Fruit fly (Drosophila melanogaster) whole organism, embryonic: ENCODE measurements around the gene CG6028.
A peak's percentile ranks its signal among the peaks of the same experiment; 100 is the strongest.

Source experiments
- Abd-B ChIP-seq: fragments of 200-800 bp; sonication (Bioruptor generic); optimal IDR thresholded peaks from 2 replicates; lab custom pipeline; 2018; ENCODE audit warnings: missing biosample characterization, mild to moderate bottlenecking, missing genetic modification characterization, moderate library complexity
- Asciz ChIP-seq: fragments of 200-800 bp; sonication (Bioruptor generic); optimal IDR thresholded peaks from 2 replicates; lab custom pipeline; 2017; ENCODE audit warnings: missing biosample characterization, mild to moderate bottlenecking, missing genetic modification characterization, missing genetic modification reagents
- BtbVII ChIP-seq: fragments of 200-800 bp; sonication (Bioruptor generic); optimal IDR thresholded peaks from 3 replicates; lab custom pipeline; 2017; ENCODE audit warnings: missing biosample characterization, mild to moderate bottlenecking, missing genetic modification characterization
- CG11504 ChIP-seq: fragments of 200-800 bp; sonication (Bioruptor generic); optimal IDR thresholded peaks from 3 replicates; lab custom pipeline; 2019; ENCODE audit warnings: missing biosample characterization, mild to moderate bottlenecking, missing genetic modification characterization, moderate library complexity
- CG12236 ChIP-seq: fragments of 200-800 bp; sonication (Bioruptor generic); optimal IDR thresholded peaks from 2 replicates; lab custom pipeline; 2016; ENCODE audit warnings: missing biosample characterization, missing genetic modification characterization
- CG13894 ChIP-seq: fragments of 200-800 bp; sonication (Bioruptor generic); optimal IDR thresholded peaks from 3 replicates; lab custom pipeline; 2018; ENCODE audit warnings: missing biosample characterization, mild to moderate bottlenecking, missing genetic modification characterization, moderate library complexity
- CG14050 ChIP-seq: fragments of 200-800 bp; sonication (Bioruptor generic); IDR thresholded peaks from 3 replicates; pipeline ENCODE4 v1.3.6; 2022; ENCODE audit warnings: missing biosample characterization, missing genetic modification characterization
- CG15479 ChIP-seq: fragments of 200-800 bp; sonication (Bioruptor generic); optimal IDR thresholded peaks from 3 replicates; lab custom pipeline; 2019; ENCODE audit warnings: missing biosample characterization, mild to moderate bottlenecking, missing genetic modification characterization, moderate library complexity
- CG1602 ChIP-seq: fragments of 200-800 bp; sonication (Bioruptor generic); optimal IDR thresholded peaks from 3 replicates; lab custom pipeline; 2016; ENCODE audit warnings: missing biosample characterization, missing genetic modification characterization
- CG17912 ChIP-seq: fragments of 200-800 bp; sonication (Bioruptor generic); optimal IDR thresholded peaks from 2 replicates; lab custom pipeline; 2018; ENCODE audit warnings: missing biosample characterization, mild to moderate bottlenecking, missing genetic modification characterization
- CG1792 ChIP-seq: fragments of 200-800 bp; sonication (Bioruptor generic); optimal IDR thresholded peaks from 2 replicates; lab custom pipeline; 2016; ENCODE audit warnings: missing biosample characterization, missing genetic modification characterization
- CG2116 ChIP-seq: fragments of 200-800 bp; sonication (Bioruptor generic); optimal IDR thresholded peaks from 3 replicates; lab custom pipeline; 2018; ENCODE audit warnings: missing biosample characterization, mild to moderate bottlenecking, missing genetic modification characterization
- CG2120 ChIP-seq: fragments of 200-800 bp; sonication (Bioruptor generic); optimal IDR thresholded peaks from 3 replicates; lab custom pipeline; 2016; ENCODE audit warnings: missing biosample characterization, missing genetic modification characterization
- CG30020 ChIP-seq: fragments of 200-800 bp; optimal IDR thresholded peaks from 2 replicates; lab custom pipeline; 2019; ENCODE audit warnings: missing biosample characterization, mild to moderate bottlenecking, missing genetic modification characterization, moderate library complexity
- CG31388 ChIP-seq: fragments of 200-800 bp; sonication (Bioruptor generic); optimal IDR thresholded peaks from 2 replicates; lab custom pipeline; 2016; ENCODE audit warnings: missing biosample characterization, missing genetic modification characterization
- CG3995 ChIP-seq: fragments of 200-800 bp; sonication (Bioruptor generic); optimal IDR thresholded peaks from 3 replicates; lab custom pipeline; 2016; ENCODE audit warnings: missing biosample characterization, missing genetic modification characterization
- CG4617 ChIP-seq: fragments of 200-800 bp; sonication (Bioruptor generic); optimal IDR thresholded peaks from 3 replicates; lab custom pipeline; 2016; ENCODE audit warnings: missing biosample characterization, missing genetic modification characterization, borderline replicate concordance
- CG4730 ChIP-seq: fragments of 200-800 bp; sonication (Bioruptor generic); IDR thresholded peaks from 2 replicates; pipeline ENCODE4 v1.3.6; 2022; ENCODE audit warnings: missing biosample characterization, missing genetic modification characterization
- CG6791 ChIP-seq: fragments of 200-800 bp; sonication (Bioruptor generic); IDR thresholded peaks from 3 replicates; pipeline ENCODE4 v1.3.6; 2022; ENCODE audit warnings: missing biosample characterization, missing genetic modification characterization; ENCODE audit not compliant: partially characterized antibody
- Camta ChIP-seq: fragments of 200-800 bp; sonication (Bioruptor generic); optimal IDR thresholded peaks from 2 replicates; lab custom pipeline; 2016; ENCODE audit warnings: missing biosample characterization, missing genetic modification characterization
- D ChIP-seq, 2 experiments: fragments of 200-800 bp in 1 of 2; fragments of >200 bp in 1 of 2; sonication (Bioruptor generic) in 1 of 2; optimal IDR thresholded peaks; 2 replicates in 1 of 2; 3 replicates in 1 of 2; lab custom pipeline; 2017; ENCODE audit warnings: mild to moderate bottlenecking in 1 of 2, missing biosample characterization in 1 of 2, missing genetic modification characterization in 1 of 2, missing genetic modification reagents in 1 of 2
- Dip2 ChIP-seq: fragments of 200-800 bp; sonication (Bioruptor generic); IDR thresholded peaks from 2 replicates; pipeline ENCODE4 v1.3.6; 2022; ENCODE audit warnings: missing biosample characterization, missing genetic modification characterization
- Elba2 ChIP-seq: fragments of 200-800 bp; sonication (Bioruptor generic); optimal IDR thresholded peaks from 3 replicates; lab custom pipeline; 2016; ENCODE audit warnings: missing biosample characterization, missing genetic modification characterization
- GATAe ChIP-seq: fragments of 200-800 bp; sonication (Bioruptor generic); conservative IDR thresholded peaks from 2 replicates; pipeline ENCODE4 v1.3.6; 2022; ENCODE audit warnings: missing biosample characterization, missing genetic modification characterization
- HLH4C ChIP-seq: fragments of 200-800 bp; sonication (Bioruptor generic); IDR thresholded peaks from 3 replicates; pipeline ENCODE4 v1.3.6; 2022; ENCODE audit warnings: missing biosample characterization, missing genetic modification characterization; ENCODE audit not compliant: partially characterized antibody
- HmgZ ChIP-seq: fragments of 200-800 bp; sonication (Bioruptor generic); optimal IDR thresholded peaks from 2 replicates; lab custom pipeline; 2018; ENCODE audit warnings: missing biosample characterization, mild to moderate bottlenecking, missing genetic modification characterization
- MBD-R2 ChIP-seq: fragments of 200-800 bp; sonication (Bioruptor generic); IDR thresholded peaks from 2 replicates; pipeline ENCODE4 v1.3.6; 2022; ENCODE audit warnings: missing biosample characterization, missing genetic modification characterization
- Nf-YC ChIP-seq: fragments of 200-800 bp; optimal IDR thresholded peaks from 3 replicates; lab custom pipeline; 2019; ENCODE audit warnings: missing biosample characterization, mild to moderate bottlenecking, missing genetic modification characterization, moderate library complexity
- Pdp1 ChIP-seq, 2 experiments: fragments of 200-800 bp; sonication (Bioruptor generic); optimal IDR thresholded peaks; 3 replicates each; lab custom pipeline; 2016; ENCODE audit warnings: missing biosample characterization in 2 of 2, missing genetic modification characterization in 2 of 2, mild to moderate bottlenecking in 1 of 2, moderate library complexity in 1 of 2
- abd-A ChIP-seq: fragments of 200-800 bp; sonication (Bioruptor generic); optimal IDR thresholded peaks from 3 replicates; lab custom pipeline; 2019; ENCODE audit warnings: missing biosample characterization, mild to moderate bottlenecking, missing genetic modification characterization, moderate library complexity
- aop ChIP-seq: fragments of 200-800 bp; sonication (Bioruptor generic); IDR thresholded peaks from 2 replicates; pipeline ENCODE4 v1.3.6; 2022; ENCODE audit warnings: missing biosample characterization, missing genetic modification characterization
- az2 ChIP-seq: fragments of 200-800 bp; sonication (Bioruptor generic); optimal IDR thresholded peaks from 3 replicates; lab custom pipeline; 2016; ENCODE audit warnings: missing biosample characterization, missing genetic modification characterization
- br ChIP-seq: fragments of >200 bp; optimal IDR thresholded peaks from 2 replicates; lab custom pipeline; 2017
- btn ChIP-seq: fragments of 200-800 bp; sonication (Bioruptor generic); optimal IDR thresholded peaks from 2 replicates; lab custom pipeline; 2016; ENCODE audit warnings: missing biosample characterization, missing genetic modification characterization
- cad ChIP-seq: fragments of >200 bp; optimal IDR thresholded peaks from 2 replicates; lab custom pipeline; 2017; ENCODE audit warnings: missing biosample characterization, missing genetic modification characterization
- da ChIP-seq: fragments of 200-800 bp; sonication (Bioruptor generic); optimal IDR thresholded peaks from 2 replicates; lab custom pipeline; 2016; ENCODE audit warnings: missing biosample characterization, missing genetic modification characterization
- ewg ChIP-seq: fragments of 200-800 bp; sonication (Bioruptor generic); optimal IDR thresholded peaks from 3 replicates; lab custom pipeline; 2017; ENCODE audit warnings: mild to moderate bottlenecking, missing biosample characterization, missing genetic modification reagents, missing genetic modification characterization
- eyg ChIP-seq: fragments of 200-800 bp; sonication (Bioruptor generic); optimal IDR thresholded peaks from 3 replicates; lab custom pipeline; 2016; ENCODE audit warnings: missing biosample characterization, missing genetic modification characterization
- fd102C ChIP-seq: fragments of 200-800 bp; sonication (Bioruptor generic); optimal IDR thresholded peaks from 2 replicates; lab custom pipeline; 2018; ENCODE audit warnings: missing biosample characterization, mild to moderate bottlenecking, missing genetic modification characterization, moderate library complexity
- insv ChIP-seq, 2 experiments: fragments of 200-800 bp; sonication (Bioruptor generic); optimal IDR thresholded peaks; 3 replicates each; lab custom pipeline; 2016 to 2018; ENCODE audit warnings: missing biosample characterization in 2 of 2, missing genetic modification characterization in 2 of 2
- jigr1 ChIP-seq: fragments of 200-800 bp; sonication (Bioruptor generic); IDR thresholded peaks from 3 replicates; pipeline ENCODE4 v1.3.6; 2022; ENCODE audit warnings: missing biosample characterization, missing genetic modification characterization
- jing ChIP-seq: fragments of 200-800 bp; sonication (Bioruptor generic); optimal IDR thresholded peaks from 2 replicates; lab custom pipeline; 2018; ENCODE audit warnings: missing biosample characterization, mild to moderate bottlenecking, missing genetic modification characterization
- mld ChIP-seq: fragments of 200-800 bp; sonication (Bioruptor generic); IDR thresholded peaks from 3 replicates; pipeline ENCODE4 v1.3.6; 2022; ENCODE audit warnings: missing biosample characterization, missing genetic modification characterization; ENCODE audit not compliant: partially characterized antibody
- prd ChIP-seq, 3 experiments: fragments of >200 bp in 2 of 3; fragments of 200-800 bp in 1 of 3; sonication (Bioruptor generic) in 1 of 3; optimal IDR thresholded peaks in 2 of 3; IDR thresholded peaks in 1 of 3; 2 replicates in 2 of 3; 3 replicates in 1 of 3; pipeline versions ENCODE4 v1.3.6 to Lab custom; 2017 to 2022; ENCODE audit warnings: missing biosample characterization in 1 of 3, missing genetic modification characterization in 1 of 3
- ranshi ChIP-seq: fragments of 200-800 bp; sonication (Bioruptor generic); IDR thresholded peaks from 2 replicates; pipeline ENCODE4 v1.3.6; 2022; ENCODE audit warnings: missing biosample characterization, missing genetic modification characterization
- repo ChIP-seq: fragments of 200-800 bp; sonication (Bioruptor generic); optimal IDR thresholded peaks from 2 replicates; lab custom pipeline; 2016; ENCODE audit warnings: missing biosample characterization, missing genetic modification characterization
- sisA ChIP-seq: fragments of 200-800 bp; sonication (Bioruptor generic); IDR thresholded peaks from 2 replicates; pipeline ENCODE4 v1.3.6; 2022; ENCODE audit warnings: missing biosample characterization, missing genetic modification characterization
- sob ChIP-seq: fragments of 200-800 bp; sonication (Bioruptor generic); IDR thresholded peaks from 2 replicates; pipeline ENCODE4 v1.3.6; 2022; ENCODE audit warnings: missing biosample characterization, missing genetic modification characterization
- trh ChIP-seq: fragments of 200-800 bp; sonication (Bioruptor generic); optimal IDR thresholded peaks from 2 replicates; lab custom pipeline; 2016; ENCODE audit warnings: missing biosample characterization, missing genetic modification characterization
- zen ChIP-seq: fragments of 200-800 bp; sonication (Bioruptor generic); optimal IDR thresholded peaks from 3 replicates; lab custom pipeline; 2018; ENCODE audit warnings: missing biosample characterization, mild to moderate bottlenecking, missing genetic modification characterization, moderate library complexity
- zfh1 ChIP-seq: fragments of 200-800 bp; sonication (Bioruptor generic); IDR thresholded peaks from 3 replicates; pipeline ENCODE4 v1.3.6; 2022; ENCODE audit warnings: missing biosample characterization, missing genetic modification characterization

Gene CG6028

dm6 chr3R:22039480-22039879, 14.2 kb upstream of the CG6028 start (continued):
- no peak for TF ChIP-seq CG13894 (tag; lab: Kevin White, UChicago)
- no peak for TF ChIP-seq CG31388 (GFP tag; lab: Kevin White, UChicago)
- TF ChIP-seq Elba2 (GFP tag; lab: Kevin White, UChicago), result no peak
- no peak for TF ChIP-seq CG15479 (GFP tag; lab: Kevin White, UChicago)
- TF ChIP-seq aop (GFP tag; lab: Robert Waterston, UW), result no peak
- peak; percentile 44; the same call in 1 of the 3 replicates for TF ChIP-seq CG14050 (GFP tag; lab: Robert Waterston, UW)
- TF ChIP-seq CG17912 (GFP tag; lab: Kevin White, UChicago), result no peak
- peak in 1 of 2 experiments; percentile 40 for TF ChIP-seq Pdp1 (GFP tag; optimal IDR thresholded peaks at IDR 0.05; lab: Kevin White, UChicago)
- TF ChIP-seq br (lab: Kevin White, UChicago), result no peak
- peak; percentile 71 for TF ChIP-seq az2 (GFP tag; lab: Kevin White, UChicago)
- no peak for TF ChIP-seq da
- peak; percentile 59 for TF ChIP-seq sisA
- TF ChIP-seq cad (GFP tag; lab: Kevin White, UChicago), result no peak
- TF ChIP-seq BtbVII, result no peak
- TF ChIP-seq prd (optimal IDR thresholded peaks at IDR 0.05; lab: Kevin White, UChicago), result no peak
- peak; percentile 80 for TF ChIP-seq prd (GFP tag; IDR thresholded peaks at IDR 0.05; lab: Robert Waterston, UW)
- TF ChIP-seq HLH4C (GFP tag; lab: Robert Waterston, UW), result no peak
- TF ChIP-seq CG2116 (GFP tag; lab: Kevin White, UChicago), result peak; percentile 9
- TF ChIP-seq fd102C (GFP tag; lab: Kevin White, UChicago), result no peak
- peak; percentile 55 for TF ChIP-seq sob (GFP tag; lab: Robert Waterston, UW)
- TF ChIP-seq Asciz, result no peak
- peak; percentile 9 for TF ChIP-seq Abd-B (GFP tag; lab: Kevin White, UChicago)
- no peak for TF ChIP-seq CG6791
- TF ChIP-seq btn, result no peak
- no peak for TF ChIP-seq Dip2 (GFP tag; lab: Robert Waterston, UW)
- TF ChIP-seq mld (GFP tag; lab: Robert Waterston, UW), result no peak
- peak; percentile 2 for TF ChIP-seq Camta (GFP tag; lab: Kevin White, UChicago)
- TF ChIP-seq D (optimal IDR thresholded peaks at IDR 0.05; lab: Kevin White, UChicago), result no peak
- TF ChIP-seq D (GFP tag; optimal IDR thresholded peaks at IDR 0.05; lab: Kevin White, UChicago), result no peak
- TF ChIP-seq HmgZ, result no peak
- TF ChIP-seq abd-A (tag; lab: Kevin White, UChicago), result no peak
- TF ChIP-seq CG2120 (GFP tag; lab: Kevin White, UChicago), result peak; percentile 28
- TF ChIP-seq MBD-R2 (GFP tag; lab: Robert Waterston, UW), result no peak
- TF ChIP-seq jigr1 (GFP tag; lab: Robert Waterston, UW), result no peak
- no peak for TF ChIP-seq trh
- TF ChIP-seq eyg (GFP tag; lab: Kevin White, UChicago), result no peak
- TF ChIP-seq CG3995, result no peak
- peak; percentile 54 for TF ChIP-seq CG4730 (GFP tag; lab: Robert Waterston, UW)
- peak; percentile 63 for TF ChIP-seq ranshi (GFP tag; lab: Robert Waterston, UW)
- no peak for TF ChIP-seq zen (tag; lab: Kevin White, UChicago)
- no peak for TF ChIP-seq CG12236 (GFP tag; lab: Kevin White, UChicago)
- peak; percentile 86 for TF ChIP-seq zfh1 (GFP tag; lab: Robert Waterston, UW)
- no peak for TF ChIP-seq repo
- TF ChIP-seq GATAe (GFP tag; lab: Robert Waterston, UW), result no peak
- no peak for TF ChIP-seq Nf-YC (tag; lab: Kevin White, UChicago)
- peak; percentile 20 for TF ChIP-seq CG1602 (GFP tag; lab: Kevin White, UChicago)
- TF ChIP-seq CG11504, result no peak
- TF ChIP-seq CG1792 (GFP tag; lab: Kevin White, UChicago), result no peak
- TF ChIP-seq CG30020 (tag; lab: Kevin White, UChicago), result no peak
- no peak for TF ChIP-seq jing
- no peak for TF ChIP-seq insv (GFP tag; optimal IDR thresholded peaks at IDR 0.05; lab: Kevin White, UChicago)
- TF ChIP-seq ewg, result peak; percentile 32
- no peak for TF ChIP-seq CG4617
